Fruit fly (Drosophila melanogaster): ENCODE results near the gene Iml1.
A peak's percentile ranks its signal among the peaks of the same experiment; 100 is the strongest.

Gene Iml1

dm6 chr3L:1536487-1537337 is 2.9 kb upstream of the Iml1 start, which contains the start of the genes CG12091 and pns (continued):
- peak; percentile 16 for TF ChIP-seq disco-r (GFP tag; optimal IDR thresholded peaks at IDR 0.05)
- peak; percentile 30 for TF ChIP-seq CG12744 (GFP tag; optimal IDR thresholded peaks at IDR 0.05)
- peak; percentile 17 for TF ChIP-seq CG6854 (GFP tag; optimal IDR thresholded peaks at IDR 0.05)
- peak; percentile 78 for TF ChIP-seq CG32532 (GFP tag; IDR thresholded peaks at IDR 0.05)
- peak; percentile 51 for TF ChIP-seq CG17385 (GFP tag; optimal IDR thresholded peaks at IDR 0.05)
- peak; percentile 41 for TF ChIP-seq CG1602 (GFP tag; optimal IDR thresholded peaks at IDR 0.05)
- 0 out of 2 replicates have a peak, but pooled peaks have one; percentile 30 for TF ChIP-seq Taf1 (GFP tag; IDR thresholded peaks at IDR 0.05)
- 0 out of 2 replicates have a peak, but pooled peaks have one; percentile 5 for TF ChIP-seq bowl (GFP tag; IDR thresholded peaks at IDR 0.05)
- TF ChIP-seq vvl (GFP tag; IDR thresholded peaks at IDR 0.05), result peak; percentile 59
- TF ChIP-seq HLHmδ (GFP tag; optimal IDR thresholded peaks at IDR 0.05), result peak; percentile 71
- TF ChIP-seq CG14860 (GFP tag; IDR thresholded peaks at IDR 0.05; ENCODE audit: partially characterized antibody), result no peak
- TF ChIP-seq Ets97D (GFP tag; optimal IDR thresholded peaks at IDR 0.05), result peak; percentile 84
- TF ChIP-seq CG8478 (optimal IDR thresholded peaks at IDR 0.05), result no peak
- peak; percentile 87 for TF ChIP-seq CG12659 (GFP tag; optimal IDR thresholded peaks at IDR 0.05)
- TF ChIP-seq dmrt99B (tag; optimal IDR thresholded peaks at IDR 0.05), result no peak
- peak; percentile 64 for TF ChIP-seq CG6689 (GFP tag; IDR thresholded peaks at IDR 0.05)
- peak; percentile 78 for TF ChIP-seq gem (tag; optimal IDR thresholded peaks at IDR 0.05)
- TF ChIP-seq CG10543 (GFP tag; optimal IDR thresholded peaks at IDR 0.05), result peak; percentile 68
- peak; percentile 79 for TF ChIP-seq CG8924 (tag; optimal IDR thresholded peaks at IDR 0.05)
- no peak for TF ChIP-seq CG6683 (GFP tag; optimal IDR thresholded peaks at IDR 0.05)
- TF ChIP-seq CG16863 (GFP tag; optimal IDR thresholded peaks at IDR 0.05), result peak; percentile 54
- TF ChIP-seq maf-S (GFP tag; optimal IDR thresholded peaks at IDR 0.05), result peak; percentile 20
- peak; percentile 96 for TF ChIP-seq pzg (GFP tag; optimal IDR thresholded peaks at IDR 0.05)
- no peak; the same call in 1 of the 2 replicates for TF ChIP-seq CG8765 (GFP tag; IDR thresholded peaks at IDR 0.05)
- peak; percentile 90 for TF ChIP-seq CG10267 (tag; optimal IDR thresholded peaks at IDR 0.05)
- TF ChIP-seq CG16779 (GFP tag; IDR thresholded peaks at IDR 0.05), result no peak
- TF ChIP-seq Elba2 (GFP tag; optimal IDR thresholded peaks at IDR 0.05), result peak; percentile 52
- TF ChIP-seq rib (GFP tag; IDR thresholded peaks at IDR 0.05), result no peak
- TF ChIP-seq CG13424 (tag; optimal IDR thresholded peaks at IDR 0.05), result peak; percentile 76
- no peak for TF ChIP-seq Stat92E (GFP tag; optimal IDR thresholded peaks at IDR 0.05)
- peak; percentile 43 for TF ChIP-seq CG7987 (GFP tag; optimal IDR thresholded peaks at IDR 0.05)
- peak; percentile 56 for TF ChIP-seq NC2β (GFP tag; optimal IDR thresholded peaks at IDR 0.05)
- TF ChIP-seq sens-2 (GFP tag; IDR thresholded peaks at IDR 0.05), result peak; percentile 44; the same call in 1 of the 2 replicates
- peak; percentile 100 for TF ChIP-seq CG6254 (GFP tag; optimal IDR thresholded peaks at IDR 0.05)
- TF ChIP-seq CG8281 (tag; optimal IDR thresholded peaks at IDR 0.05), result no peak
- TF ChIP-seq eyg (GFP tag; optimal IDR thresholded peaks at IDR 0.05), result peak; percentile 49
- peak; percentile 56 for TF ChIP-seq shn (GFP tag; optimal IDR thresholded peaks at IDR 0.05)
- TF ChIP-seq CG7745 (tag; optimal IDR thresholded peaks at IDR 0.05), result peak; percentile 3
- TF ChIP-seq Vsx1 (GFP tag; optimal IDR thresholded peaks at IDR 0.05), result no peak
- TF ChIP-seq hth (optimal IDR thresholded peaks at IDR 0.05), result no peak
- TF ChIP-seq Sin3A (optimal IDR thresholded peaks at IDR 0.05), result peak; percentile 79
- peak; percentile 66 to 69 for TF ChIP-seq chif (GFP tag; optimal IDR thresholded peaks at IDR 0.05)
- TF ChIP-seq gt (GFP tag; IDR thresholded peaks at IDR 0.05), result no peak
- peak; percentile 87 for TF ChIP-seq trem (tag; optimal IDR thresholded peaks at IDR 0.05)
- no peak for TF ChIP-seq GATAe (GFP tag; conservative IDR thresholded peaks at IDR 0.05)
- peak; percentile 70 for TF ChIP-seq CG18599 (GFP tag; optimal IDR thresholded peaks at IDR 0.05)
- TF ChIP-seq ci (GFP tag; IDR thresholded peaks at IDR 0.05), result peak; percentile 80
- no peak for TF ChIP-seq Mrtf (GFP tag; IDR thresholded peaks at IDR 0.05)
- peak; percentile 61; the same call in 1 of the 2 replicates for TF ChIP-seq Xrp1 (GFP tag; IDR thresholded peaks at IDR 0.05)

Measured in whole organism, embryonic.